Worm (Caenorhabditis elegans) whole organism, young adult: Measurements from ENCODE around the gene B0303.7.
A peak's percentile ranks its signal among the peaks of the same experiment; 100 is the strongest.

ENCODE experiments used
- B0261.1 ChIP-seq: sonication (generic microtip); optimal IDR thresholded peaks from 2 replicates; lab custom pipeline; 2016; ENCODE audit warnings: mild to moderate bottlenecking, missing genetic modification characterization, moderate library complexity, missing compliant biosample characterization
- C17E4.6 ChIP-seq: fragments of 200-800 bp; sonication (Bioruptor generic); IDR thresholded peaks from 2 replicates; pipeline ENCODE4 v1.3.6; 2022; ENCODE audit warnings: missing genetic modification reagents, missing genetic modification characterization, missing compliant biosample characterization
- F55B11.4 ChIP-seq: sonication (generic microtip); optimal IDR thresholded peaks from 2 replicates; lab custom pipeline; 2016; ENCODE audit warnings: missing compliant biosample characterization, missing genetic modification characterization, borderline replicate concordance; ENCODE audit not compliant: insufficient read depth
- K11D2.4 ChIP-seq: fragments of 200-800 bp; sonication (Bioruptor generic); IDR thresholded peaks from 2 replicates; pipeline ENCODE4 v1.3.6; 2022; ENCODE audit warnings: missing genetic modification reagents, missing genetic modification characterization, missing compliant biosample characterization
- Y53F4B.3 ChIP-seq: fragments of 200-800 bp; sonication (Bioruptor generic); IDR thresholded peaks from 2 replicates; pipeline ENCODE4 v1.3.6; 2022; ENCODE audit warnings: missing genetic modification reagents, missing genetic modification characterization, missing compliant biosample characterization
- Y79H2A.3 ChIP-seq: fragments of 200-800 bp; sonication (Bioruptor generic); conservative IDR thresholded peaks from 2 replicates; pipeline ENCODE4 v1.3.6; 2022; ENCODE audit warnings: missing genetic modification reagents, missing genetic modification characterization, missing compliant biosample characterization
- ama-1 ChIP-seq, 3 experiments: fragments of 150-350 bp in 1 of 3; sonication (generic microtip) in 2 of 3; optimal IDR thresholded peaks; 2 replicates each; lab custom pipeline; 2014 to 2018; ENCODE audit warnings: missing biosample characterization in 2 of 3, missing genetic modification characterization in 2 of 3, missing genetic modification reagents in 2 of 3
- ceh-58 ChIP-seq: fragments of 200-800 bp; sonication (Bioruptor generic); IDR thresholded peaks from 2 replicates; pipeline ENCODE4 v1.3.6; 2022; ENCODE audit warnings: missing genetic modification characterization, missing compliant biosample characterization
- chd-7 ChIP-seq: sonication (generic microtip); optimal IDR thresholded peaks from 2 replicates; lab custom pipeline; 2016; ENCODE audit warnings: mild to moderate bottlenecking, missing genetic modification characterization, moderate library complexity, missing compliant biosample characterization
- hmg-20 ChIP-seq: fragments of 200-800 bp; sonication (Bioruptor generic); IDR thresholded peaks from 2 replicates; pipeline ENCODE4 v1.3.6; 2022; ENCODE audit warnings: missing genetic modification reagents, missing genetic modification characterization, missing compliant biosample characterization
- hrde-1 ChIP-seq: sonication (generic microtip); optimal IDR thresholded peaks from 2 replicates; lab custom pipeline; 2016; ENCODE audit warnings: missing genetic modification characterization, mild to moderate bottlenecking, missing compliant biosample characterization, moderate library complexity, missing genotype, missing genetic modification reagents, borderline replicate concordance
- let-607 ChIP-seq, 2 experiments: fragments of 200-800 bp in 1 of 2; sonication (Bioruptor generic) in 1 of 2; sonication (generic microtip) in 1 of 2; optimal IDR thresholded peaks; 2 replicates each; lab custom pipeline; 2016 to 2018; ENCODE audit warnings: mild to moderate bottlenecking in 2 of 2, missing compliant biosample characterization in 2 of 2, missing genetic modification characterization in 2 of 2, moderate library complexity in 2 of 2, missing genotype in 1 of 2
- lir-1 ChIP-seq: fragments of 200-800 bp; sonication (Bioruptor generic); conservative IDR thresholded peaks from 2 replicates; pipeline ENCODE4 v1.3.6; 2022; ENCODE audit warnings: missing genetic modification reagents, missing genetic modification characterization, missing compliant biosample characterization
- nhr-80 ChIP-seq: sonication (generic microtip); optimal IDR thresholded peaks from 2 replicates; lab custom pipeline; 2016; ENCODE audit warnings: missing genetic modification characterization, missing compliant biosample characterization
- nhr-90 ChIP-seq: sonication (generic microtip); optimal IDR thresholded peaks from 2 replicates; lab custom pipeline; 2016; ENCODE audit warnings: missing genotype, mild to moderate bottlenecking, missing genetic modification characterization, missing compliant biosample characterization
- sea-2 ChIP-seq: fragments of 200-800 bp; sonication (Bioruptor generic); IDR thresholded peaks from 2 replicates; pipeline ENCODE4 v1.3.6; 2022; ENCODE audit warnings: missing genetic modification characterization, missing compliant biosample characterization
- snpc-1.3 ChIP-seq: sonication (generic microtip); optimal IDR thresholded peaks from 2 replicates; lab custom pipeline; 2017; ENCODE audit warnings: missing genetic modification characterization, mild to moderate bottlenecking, missing compliant biosample characterization, antibody characterized with exemption, moderate library complexity, missing genotype, missing genetic modification reagents; ENCODE audit not compliant: insufficient read depth
- unc-130 ChIP-seq: sonication (generic microtip); optimal IDR thresholded peaks from 2 replicates; lab custom pipeline; 2016; ENCODE audit warnings: missing genetic modification reagents, missing genetic modification characterization, missing compliant biosample characterization
- xnd-1 ChIP-seq: sonication (generic microtip); optimal IDR thresholded peaks from 2 replicates; lab custom pipeline; 2016; ENCODE audit warnings: missing genotype, missing genetic modification reagents, missing genetic modification characterization, missing compliant biosample characterization
- ztf-22 ChIP-seq: fragments of 200-800 bp; sonication (Bioruptor generic); optimal IDR thresholded peaks from 2 replicates; lab custom pipeline; 2018; ENCODE audit warnings: mild to moderate bottlenecking, missing genetic modification characterization, moderate library complexity, missing compliant biosample characterization
- ztf-6 ChIP-seq: fragments of 200-800 bp; sonication (Bioruptor generic); IDR thresholded peaks from 2 replicates; pipeline ENCODE4 v1.3.6; 2022; ENCODE audit warnings: missing genetic modification reagents, missing genetic modification characterization, missing compliant biosample characterization

B0303.7 gene

DNA sequence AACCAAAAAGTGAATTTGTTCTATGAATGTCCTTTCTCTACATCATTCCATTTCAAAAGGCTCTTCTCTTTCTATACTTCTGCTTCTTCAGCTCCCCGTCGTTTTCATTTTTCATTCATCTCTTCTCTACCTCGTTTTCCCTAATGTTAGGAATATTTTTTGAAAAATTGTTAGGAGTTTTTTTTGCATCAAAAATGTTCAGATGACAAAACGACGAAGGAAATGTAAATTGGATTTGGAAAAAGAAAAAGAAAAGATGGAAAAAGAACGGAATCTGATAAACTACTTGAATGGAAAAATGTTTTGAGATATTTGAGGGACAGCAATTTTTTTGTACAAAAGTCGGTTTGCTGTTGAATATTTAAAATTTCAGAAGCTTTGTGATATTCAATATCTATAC, 51.3 kb downstream of the B0303.7 start (continued):
- TF ChIP-seq C17E4.6 (no peak), lir-1 (GFP tag; lab: Robert Waterston, UW) (no peak), unc-130 (no peak), ceh-58 (GFP tag; lab: Robert Waterston, UW) (no peak), ama-1 (optimal IDR thresholded peaks at IDR 0.05; lab: Kevin White, UChicago) (no peak), ama-1 (GFP tag; optimal IDR thresholded peaks at IDR 0.05; lab: Kevin White, UChicago) (no peak)

- no peak for TF ChIP-seq snpc-1.3 (tag; lab: Kevin White, UChicago)
- no peak for TF ChIP-seq sea-2 (GFP tag; lab: Robert Waterston, UW)
- no peak for TF ChIP-seq ztf-6 (GFP tag; lab: Robert Waterston, UW)
- TF ChIP-seq K11D2.4 (GFP tag; lab: Robert Waterston, UW), result no peak
- TF ChIP-seq ztf-22 (GFP tag; lab: Kevin White, UChicago), result no peak
- no peak for TF ChIP-seq hrde-1 (tag; lab: Kevin White, UChicago)
- TF ChIP-seq B0261.1, result no peak
- no peak for TF ChIP-seq chd-7
- no peak for TF ChIP-seq xnd-1 (tag; lab: Kevin White, UChicago)
- TF ChIP-seq nhr-90, result no peak
- TF ChIP-seq hmg-20 (GFP tag; lab: Robert Waterston, UW), result no peak
- TF ChIP-seq Y79H2A.3 (GFP tag; lab: Robert Waterston, UW), result no peak
- TF ChIP-seq Y53F4B.3 (GFP tag; lab: Robert Waterston, UW), result no peak
- TF ChIP-seq, all 124 proteins: peak for 0
These were observed 51.8 kb downstream of the B0303.7 start for ce11 chrIII:8745214-8745613.

DNA sequence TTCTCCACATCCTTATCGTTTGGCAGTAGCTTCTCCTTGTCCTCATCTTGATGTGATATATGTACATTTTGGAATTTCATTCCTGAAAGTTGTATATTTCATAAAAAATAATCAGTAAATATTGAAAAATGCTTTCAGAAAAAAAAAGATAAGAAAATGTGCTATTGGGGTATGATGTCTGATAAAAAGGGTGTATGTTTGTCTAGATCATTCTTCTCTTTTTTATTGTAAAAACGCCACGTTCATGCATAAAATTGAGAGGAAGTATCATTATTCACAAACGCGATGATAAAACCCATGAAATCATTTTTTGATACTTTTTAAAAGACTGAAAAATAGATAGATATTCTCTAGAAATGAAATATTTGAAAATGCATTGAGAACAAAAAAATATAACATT, 55.2 kb downstream of the B0303.7 start:
- TF ChIP-seq F55B11.4 (tag; lab: Kevin White, UChicago) (no peak), nhr-80 (tag; lab: Kevin White, UChicago) (peak; percentile 70), let-607 (tag; optimal IDR thresholded peaks at IDR 0.05; lab: Kevin White, UChicago) (peak in 1 of 2 experiments; percentile 17)
- TF ChIP-seq, all 124 proteins: peak for 2
